Fruit fly (Drosophila melanogaster) whole organism, embryonic: ENCODE data around the gene galla-2.

ENCODE experiments used
- Bdp1 ChIP-seq: fragments of 200-800 bp; sonication (Bioruptor generic); optimal IDR thresholded peaks from 3 replicates; lab custom pipeline; 2016; ENCODE audit warnings: missing biosample characterization, missing genetic modification characterization
- BtbVII ChIP-seq: fragments of 200-800 bp; sonication (Bioruptor generic); optimal IDR thresholded peaks from 3 replicates; lab custom pipeline; 2017; ENCODE audit warnings: missing biosample characterization, mild to moderate bottlenecking, missing genetic modification characterization
- CG10209 ChIP-seq: fragments of 200-800 bp; sonication (Bioruptor generic); optimal IDR thresholded peaks from 3 replicates; lab custom pipeline; 2017; ENCODE audit warnings: missing biosample characterization, mild to moderate bottlenecking, missing genetic modification characterization, missing genetic modification reagents
- CG11456 ChIP-seq: fragments of 200-800 bp; sonication (Bioruptor generic); IDR thresholded peaks from 3 replicates; pipeline ENCODE4 v1.3.6; 2022; ENCODE audit warnings: missing biosample characterization, missing genetic modification characterization
- CG11560 ChIP-seq: fragments of 200-800 bp; sonication (Bioruptor generic); IDR thresholded peaks from 3 replicates; pipeline ENCODE4 v1.3.6; 2022; ENCODE audit warnings: missing biosample characterization, missing genetic modification characterization
- CG11696 ChIP-seq: fragments of 200-800 bp; sonication (Bioruptor generic); IDR thresholded peaks from 2 replicates; pipeline ENCODE4 v1.3.6; 2022; ENCODE audit warnings: missing biosample characterization, missing genetic modification characterization
- CG12391 ChIP-seq: fragments of 200-800 bp; sonication (Bioruptor generic); optimal IDR thresholded peaks from 3 replicates; lab custom pipeline; 2018; ENCODE audit warnings: missing biosample characterization, mild to moderate bottlenecking, missing genetic modification characterization, moderate library complexity
- CG12769 ChIP-seq: fragments of 200-800 bp; sonication (Bioruptor generic); optimal IDR thresholded peaks from 2 replicates; lab custom pipeline; 2019; ENCODE audit warnings: missing biosample characterization, mild to moderate bottlenecking, missing genetic modification characterization, moderate library complexity
- CG14860 ChIP-seq: fragments of 200-800 bp; sonication (Bioruptor generic); IDR thresholded peaks from 3 replicates; pipeline ENCODE4 v1.3.6; 2022; ENCODE audit warnings: missing biosample characterization, missing genetic modification characterization; ENCODE audit not compliant: partially characterized antibody
- CG14965 ChIP-seq: fragments of 200-800 bp; sonication (Bioruptor generic); optimal IDR thresholded peaks from 2 replicates; lab custom pipeline; 2016; ENCODE audit warnings: missing biosample characterization, missing genetic modification characterization, borderline replicate concordance
- CG15696 ChIP-seq: fragments of 200-800 bp; sonication (Bioruptor generic); optimal IDR thresholded peaks from 2 replicates; lab custom pipeline; 2019; ENCODE audit warnings: missing biosample characterization, mild to moderate bottlenecking, missing genetic modification characterization, moderate library complexity
- CG17568 ChIP-seq: fragments of 200-800 bp; sonication (Bioruptor generic); optimal IDR thresholded peaks from 2 replicates; lab custom pipeline; 2018; ENCODE audit warnings: missing biosample characterization, mild to moderate bottlenecking, missing genetic modification characterization, moderate library complexity
- CG32772 ChIP-seq: fragments of 200-800 bp; sonication (Bioruptor generic); IDR thresholded peaks from 2 replicates; pipeline ENCODE4 v1.3.6; 2022; ENCODE audit warnings: missing biosample characterization, missing genetic modification characterization
- CG34224 ChIP-seq: fragments of 200-800 bp; sonication (Bioruptor generic); IDR thresholded peaks from 3 replicates; pipeline ENCODE4 v1.3.6; 2022; ENCODE audit warnings: missing biosample characterization, missing genetic modification characterization; ENCODE audit not compliant: partially characterized antibody
- CG3726 ChIP-seq: fragments of 200-800 bp; sonication (Bioruptor generic); IDR thresholded peaks from 3 replicates; pipeline ENCODE4, ENCODE4 v1.3.6; 2022; ENCODE audit warnings: missing biosample characterization, missing genetic modification characterization
- CG3838 ChIP-seq: fragments of 200-800 bp; sonication (Bioruptor generic); optimal IDR thresholded peaks from 3 replicates; lab custom pipeline; 2016; ENCODE audit warnings: missing biosample characterization, missing genetic modification characterization
- CG3847 ChIP-seq: fragments of 200-800 bp; sonication (Bioruptor generic); IDR thresholded peaks from 2 replicates; pipeline ENCODE4 v1.3.6; 2022; ENCODE audit warnings: missing biosample characterization, missing genetic modification characterization
- CG6272 ChIP-seq: fragments of 200-800 bp; sonication (Bioruptor generic); IDR thresholded peaks from 2 replicates; pipeline ENCODE4 v1.3.6; 2022; ENCODE audit warnings: missing biosample characterization, missing genetic modification characterization
- CG6689 ChIP-seq: fragments of 200-800 bp; sonication (Bioruptor generic); IDR thresholded peaks from 2 replicates; pipeline ENCODE4 v1.3.6; 2022; ENCODE audit warnings: missing biosample characterization, missing genetic modification characterization
- CG7987 ChIP-seq: fragments of 200-800 bp; sonication (Bioruptor generic); optimal IDR thresholded peaks from 2 replicates; lab custom pipeline; 2018; ENCODE audit warnings: missing biosample characterization, mild to moderate bottlenecking, missing genetic modification characterization, moderate library complexity
- CTCF ChIP-seq: fragments of 200-800 bp; sonication (Bioruptor generic); optimal IDR thresholded peaks from 2 replicates; lab custom pipeline; 2017; ENCODE audit warnings: missing biosample characterization, mild to moderate bottlenecking, missing genetic modification characterization, moderate library complexity
- D19A ChIP-seq: fragments of 200-800 bp; optimal IDR thresholded peaks from 3 replicates; lab custom pipeline; 2019; ENCODE audit warnings: missing biosample characterization, mild to moderate bottlenecking, missing genetic modification characterization, moderate library complexity
- Drgx ChIP-seq: fragments of 200-800 bp; sonication (Bioruptor generic); IDR thresholded peaks from 2 replicates; pipeline ENCODE4 v1.3.6; 2022; ENCODE audit warnings: missing biosample characterization, missing genetic modification characterization
- Fer2 ChIP-seq: fragments of 200-800 bp; sonication (Bioruptor generic); optimal IDR thresholded peaks from 2 replicates; lab custom pipeline; 2018; ENCODE audit warnings: missing biosample characterization, mild to moderate bottlenecking, missing genetic modification characterization, moderate library complexity
- HLH54F ChIP-seq: fragments of 200-800 bp; sonication (Bioruptor generic); optimal IDR thresholded peaks from 3 replicates; lab custom pipeline; 2016; ENCODE audit warnings: missing biosample characterization, missing genetic modification characterization
- Hmx ChIP-seq: fragments of 200-800 bp; sonication (Bioruptor generic); optimal IDR thresholded peaks from 2 replicates; lab custom pipeline; 2016; ENCODE audit warnings: missing biosample characterization, missing genetic modification characterization
- Hr39 ChIP-seq: fragments of >200 bp; optimal IDR thresholded peaks from 2 replicates; lab custom pipeline; 2017
- Hr78 ChIP-seq, 2 experiments: fragments of 200-800 bp in 1 of 2; fragments of >200 bp in 1 of 2; sonication (Bioruptor generic) in 1 of 2; optimal IDR thresholded peaks; 2 replicates each; lab custom pipeline; 2017 to 2019; ENCODE audit warnings: missing biosample characterization in 2 of 2, missing genetic modification characterization in 2 of 2, mild to moderate bottlenecking in 1 of 2, moderate library complexity in 1 of 2
- Pdp1 ChIP-seq, 2 experiments: fragments of 200-800 bp; sonication (Bioruptor generic); optimal IDR thresholded peaks; 3 replicates each; lab custom pipeline; 2016; ENCODE audit warnings: missing biosample characterization in 2 of 2, missing genetic modification characterization in 2 of 2, mild to moderate bottlenecking in 1 of 2, moderate library complexity in 1 of 2
- Scr ChIP-seq: fragments of 200-800 bp; sonication (Bioruptor generic); IDR thresholded peaks from 2 replicates; pipeline ENCODE4 v1.3.6; 2022; ENCODE audit warnings: missing biosample characterization, missing genetic modification characterization; ENCODE audit not compliant: partially characterized antibody
- Side ChIP-seq: fragments of 200-800 bp; sonication (Bioruptor generic); optimal IDR thresholded peaks from 2 replicates; lab custom pipeline; 2016; ENCODE audit warnings: missing biosample characterization, missing genetic modification characterization
- Sin3A ChIP-seq: fragments of >200 bp; optimal IDR thresholded peaks from 2 replicates; lab custom pipeline; 2018
- Six4 ChIP-seq: fragments of 200-800 bp; sonication (Bioruptor generic); optimal IDR thresholded peaks from 2 replicates; lab custom pipeline; 2016; ENCODE audit warnings: missing biosample characterization, missing genetic modification characterization
- al ChIP-seq: fragments of 200-800 bp; sonication (Bioruptor generic); IDR thresholded peaks from 2 replicates; pipeline ENCODE4 v1.3.6; 2022; ENCODE audit warnings: missing biosample characterization, missing genetic modification characterization
- aop ChIP-seq: fragments of 200-800 bp; sonication (Bioruptor generic); IDR thresholded peaks from 2 replicates; pipeline ENCODE4 v1.3.6; 2022; ENCODE audit warnings: missing biosample characterization, missing genetic modification characterization
- ash1 ChIP-seq: fragments of 200-800 bp; sonication (Bioruptor generic); optimal IDR thresholded peaks from 2 replicates; lab custom pipeline; 2018; ENCODE audit warnings: missing biosample characterization, mild to moderate bottlenecking, missing genetic modification characterization
- bsh ChIP-seq, 2 experiments: fragments of 200-800 bp; sonication (Bioruptor generic); optimal IDR thresholded peaks; 2 replicates each; lab custom pipeline; 2017 to 2018; ENCODE audit warnings: mild to moderate bottlenecking in 2 of 2, missing biosample characterization in 2 of 2, missing genetic modification characterization in 2 of 2, moderate library complexity in 1 of 2
- chm ChIP-seq: fragments of 200-800 bp; sonication (Bioruptor generic); IDR thresholded peaks from 2 replicates; pipeline ENCODE4 v1.3.6; 2022; ENCODE audit warnings: missing biosample characterization, missing genetic modification characterization
- exex ChIP-seq: fragments of 200-800 bp; sonication (Bioruptor generic); optimal IDR thresholded peaks from 4 replicates; lab custom pipeline; 2018; ENCODE audit warnings: missing biosample characterization, mild to moderate bottlenecking, missing genetic modification characterization, moderate library complexity
- fd3F ChIP-seq: fragments of 200-800 bp; sonication (Bioruptor generic); optimal IDR thresholded peaks from 2 replicates; lab custom pipeline; 2018; ENCODE audit warnings: missing biosample characterization, mild to moderate bottlenecking, missing genetic modification characterization, moderate library complexity
- hth ChIP-seq: fragments of >200 bp; optimal IDR thresholded peaks from 2 replicates; lab custom pipeline; 2017; ENCODE audit warnings: inconsistent platforms
- nom ChIP-seq: fragments of 200-800 bp; sonication (Bioruptor generic); optimal IDR thresholded peaks from 2 replicates; lab custom pipeline; 2017; ENCODE audit warnings: missing biosample characterization, missing genetic modification characterization, mild to moderate bottlenecking, moderate library complexity, missing genetic modification reagents
- pan ChIP-seq, 4 experiments: fragments of >200 bp in 3 of 4; fragments of 200-800 bp in 1 of 4; sonication (Bioruptor generic) in 1 of 4; optimal IDR thresholded peaks in 3 of 4; IDR thresholded peaks in 1 of 4; 2 replicates each; pipeline versions ENCODE4 v1.3.6 to Lab custom; 2017 to 2022; ENCODE audit warnings: missing biosample characterization in 2 of 4, missing genetic modification characterization in 2 of 4, mixed read lengths in 1 of 4
- pita ChIP-seq: fragments of 200-800 bp; sonication (Bioruptor generic); optimal IDR thresholded peaks from 2 replicates; lab custom pipeline; 2017; ENCODE audit warnings: missing biosample characterization, mild to moderate bottlenecking, missing genetic modification characterization
- scrt ChIP-seq: fragments of 200-800 bp; sonication (Bioruptor generic); optimal IDR thresholded peaks from 2 replicates; lab custom pipeline; 2018; ENCODE audit warnings: missing biosample characterization, mild to moderate bottlenecking, missing genetic modification characterization, moderate library complexity
- sens ChIP-seq: fragments of 200-800 bp; sonication (Bioruptor generic); peaks from one replicate; lab custom pipeline; 2016; ENCODE audit warnings: missing biosample characterization, missing genetic modification characterization
- tin ChIP-seq: fragments of 200-800 bp; sonication (Bioruptor generic); optimal IDR thresholded peaks from 3 replicates; lab custom pipeline; 2016; ENCODE audit warnings: missing biosample characterization, missing genetic modification characterization

galla-2 gene

DNA sequence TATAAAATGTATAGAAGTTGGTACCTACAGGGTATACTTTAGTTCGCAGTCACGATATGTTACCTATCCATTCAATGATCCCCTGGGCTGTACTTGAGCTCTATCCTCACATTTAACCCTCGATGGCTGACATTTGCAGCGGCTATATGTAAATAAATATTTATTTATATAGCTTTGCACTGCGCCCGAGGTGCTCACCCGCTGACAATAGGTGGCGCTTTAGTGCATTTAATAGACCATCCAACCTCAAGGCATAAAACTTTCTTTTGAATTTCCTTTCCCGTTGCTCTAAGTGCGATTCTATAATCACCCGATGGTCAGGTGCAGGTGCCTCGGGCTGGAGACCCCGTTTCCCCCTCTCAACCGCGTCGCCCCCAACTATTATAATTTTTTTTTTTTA lies 34.6 kb downstream of the galla-2 start:
- TF ChIP-seq CTCF (peak; percentile 73), CG11696 (no peak)

DNA sequence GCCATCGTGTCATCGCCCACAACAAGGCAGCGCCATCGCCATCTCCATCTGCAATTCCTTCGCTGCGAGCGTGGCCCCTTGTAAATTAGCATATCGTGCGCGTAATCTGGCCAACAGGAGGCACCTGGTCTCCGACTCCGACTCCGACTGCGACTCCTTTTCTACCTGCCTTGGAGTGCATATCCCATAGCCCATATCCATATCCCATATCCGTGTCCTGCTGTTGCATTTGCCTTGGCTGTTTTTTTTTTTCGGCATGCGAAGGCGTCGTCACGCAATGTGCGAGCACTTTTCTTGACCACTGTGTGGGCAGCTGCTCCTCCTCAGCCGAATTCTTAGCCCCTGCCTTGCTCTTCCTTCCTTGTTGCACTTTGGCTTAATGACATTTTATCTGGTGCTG lies 35.8 kb downstream of the galla-2 start:
- no peak for TF ChIP-seq CG12769 (tag; lab: Kevin White, UChicago)
- TF ChIP-seq CG11560 (tag; lab: Robert Waterston, UW), result 0 out of 3 replicates have a peak, but pooled peaks have one; percentile 12
- peak; percentile 3 for TF ChIP-seq sens (GFP tag; lab: Kevin White, UChicago)
- TF ChIP-seq CG11456 (GFP tag; lab: Robert Waterston, UW), result 0 out of 3 replicates have a peak, but pooled peaks have one; percentile 41

DNA sequence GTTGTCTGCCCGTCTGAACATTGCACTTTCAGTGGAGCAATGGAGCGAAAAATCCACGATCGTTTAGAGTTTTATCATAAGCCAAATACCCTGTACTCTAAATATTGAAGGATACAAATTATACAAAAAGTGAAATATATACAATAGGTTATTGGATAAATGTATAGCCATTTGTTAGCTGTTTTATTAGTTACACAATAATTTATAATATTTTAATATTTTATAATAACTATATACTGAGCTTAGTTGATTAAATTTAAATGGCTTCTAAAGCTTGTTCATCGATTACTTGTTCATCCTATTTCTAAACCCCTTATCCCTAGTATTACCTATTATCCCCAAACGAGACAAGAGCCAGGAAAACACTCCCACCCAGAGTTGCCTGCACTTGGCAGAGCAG lies 40.3 kb downstream of the galla-2 start:
- no peak for TF ChIP-seq Sin3A (lab: Kevin White, UChicago)
- peak; percentile 33; the same call in 1 of the 2 replicates for TF ChIP-seq Drgx (GFP tag; lab: Robert Waterston, UW)
- no peak for TF ChIP-seq CG32772 (GFP tag; lab: Robert Waterston, UW)
- peak; percentile 9 for TF ChIP-seq nom (GFP tag; lab: Kevin White, UChicago)
- TF ChIP-seq chm (GFP tag; lab: Robert Waterston, UW), result no peak
- TF ChIP-seq Hr39, result no peak
- TF ChIP-seq CG17568 (GFP tag; lab: Kevin White, UChicago), result no peak
- no peak for TF ChIP-seq CG7987
- no peak for TF ChIP-seq CG3847 (GFP tag; lab: Robert Waterston, UW)
- no peak for TF ChIP-seq Side (GFP tag; lab: Kevin White, UChicago)
- TF ChIP-seq CG14860 (GFP tag; lab: Robert Waterston, UW), result no peak
- TF ChIP-seq CG14965, result no peak
- TF ChIP-seq al (GFP tag; lab: Robert Waterston, UW), result no peak
- no peak for TF ChIP-seq fd3F (GFP tag; lab: Kevin White, UChicago)
- no peak for TF ChIP-seq Six4 (GFP tag; lab: Kevin White, UChicago)
- no peak for TF ChIP-seq scrt (GFP tag; lab: Kevin White, UChicago)
- no peak for TF ChIP-seq BtbVII (GFP tag; lab: Kevin White, UChicago)
- TF ChIP-seq Hr78 (GFP tag; optimal IDR thresholded peaks at IDR 0.05; lab: Kevin White, UChicago), result no peak
- no peak for TF ChIP-seq CG34224
- peak in 1 of 2 experiments; percentile 52 for TF ChIP-seq bsh (GFP tag; optimal IDR thresholded peaks at IDR 0.05; lab: Kevin White, UChicago)

DNA sequence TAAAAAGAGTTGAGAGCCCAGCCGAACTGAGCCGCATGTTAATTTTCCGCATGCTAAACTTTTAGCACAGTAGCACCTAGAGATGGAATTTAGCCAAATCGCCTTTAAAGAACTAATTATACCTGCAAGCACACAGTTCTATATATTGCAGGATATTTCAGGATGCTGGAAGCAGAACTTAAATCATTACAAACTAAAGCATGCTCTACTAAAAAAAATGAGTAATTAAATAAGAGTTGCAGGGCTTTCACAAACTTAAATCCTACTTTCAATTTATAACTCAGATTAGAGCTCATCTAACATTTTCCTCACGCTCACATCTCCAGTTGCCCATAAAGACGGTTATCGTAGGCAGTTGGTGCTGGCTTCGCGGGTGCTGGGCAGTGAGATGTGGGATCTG lies 42.0 kb downstream of the galla-2 start:
- no peak for TF ChIP-seq CG3726 (GFP tag; lab: Robert Waterston, UW)
- TF ChIP-seq hth (lab: Kevin White, UChicago), result no peak
- TF ChIP-seq Scr (GFP tag; lab: Robert Waterston, UW), result no peak
- no peak for TF ChIP-seq CG15696 (tag; lab: Kevin White, UChicago)
- no peak for TF ChIP-seq Pdp1 (GFP tag; optimal IDR thresholded peaks at IDR 0.05; lab: Kevin White, UChicago)
- no peak for TF ChIP-seq CG6689 (GFP tag; lab: Robert Waterston, UW)
- no peak for TF ChIP-seq exex (tag; lab: Kevin White, UChicago)
- TF ChIP-seq pan (optimal IDR thresholded peaks at IDR 0.05; lab: Kevin White, UChicago), result no peak
- TF ChIP-seq pan (GFP tag; optimal IDR thresholded peaks at IDR 0.05 in 1 of 2, IDR thresholded peaks at IDR 0.05 in 1 of 2), result no peak
- no peak for TF ChIP-seq sens (GFP tag; lab: Kevin White, UChicago)

DNA sequence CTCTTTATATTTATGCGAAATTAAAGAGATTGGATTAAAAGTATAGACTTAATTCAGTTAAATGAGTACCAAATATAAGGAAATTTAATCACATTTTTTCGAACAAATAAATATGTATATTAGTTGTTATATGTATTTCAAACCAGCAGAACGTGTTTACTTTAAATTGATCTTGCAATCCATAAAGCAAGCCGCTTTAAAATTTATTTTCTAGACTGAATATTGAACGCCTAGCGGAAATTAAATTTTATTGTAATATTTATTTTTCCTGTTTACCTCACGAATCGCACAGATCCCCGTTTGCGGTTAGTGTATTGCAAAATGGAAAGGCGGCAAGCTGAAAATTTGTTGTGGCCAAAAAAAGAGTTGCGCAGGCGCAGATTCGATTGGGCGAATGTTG lies 44.7 kb downstream of the galla-2 start:
- TF ChIP-seq pita (GFP tag; lab: Kevin White, UChicago), result no peak
- TF ChIP-seq Hmx (GFP tag; lab: Kevin White, UChicago), result no peak
- no peak for TF ChIP-seq Bdp1 (GFP tag; lab: Kevin White, UChicago)
- TF ChIP-seq CG3838 (GFP tag; lab: Kevin White, UChicago), result no peak
- TF ChIP-seq ash1 (GFP tag; lab: Kevin White, UChicago), result no peak
- TF ChIP-seq tin (GFP tag; lab: Kevin White, UChicago), result no peak
- no peak for TF ChIP-seq CG10209 (GFP tag; lab: Kevin White, UChicago)
- TF ChIP-seq HLH54F (GFP tag; lab: Kevin White, UChicago), result no peak
- TF ChIP-seq CG12391, result no peak
- no peak for TF ChIP-seq Fer2 (tag; lab: Kevin White, UChicago)
- no peak for TF ChIP-seq D19A (tag; lab: Kevin White, UChicago)
- TF ChIP-seq aop (GFP tag; lab: Robert Waterston, UW), result no peak
- TF ChIP-seq CG6272 (GFP tag; lab: Robert Waterston, UW), result no peak
